Worm (Caenorhabditis elegans): ENCODE measurements around the gene clec-196.

- TF ChIP-seq ztf-11 (tag; optimal IDR thresholded peaks at IDR 0.05) (no peak), nhr-12 (tag; optimal IDR thresholded peaks at IDR 0.05) (no peak), dpl-1 (GFP tag; optimal IDR thresholded peaks at IDR 0.05) (no peak), nhr-20 (tag; optimal IDR thresholded peaks at IDR 0.05) (no peak), lsy-2 (tag; optimal IDR thresholded peaks at IDR 0.05) (peak in 1 of 2 experiments; percentile 11)
Observed at ce11 chrIV:17280441-17280939, 3.7 kb downstream of the clec-196 start.

Measured in whole organism, L1 larva.